Fruit fly (Drosophila melanogaster) whole organism, embryonic: Measurements from ENCODE around the gene Glys.

Source experiments
- Bgb ChIP-seq: fragments of 200-800 bp; sonication (Bioruptor generic); IDR thresholded peaks from 2 replicates; pipeline ENCODE4 v1.3.6; 2022; ENCODE audit warnings: missing biosample characterization, missing genetic modification characterization; ENCODE audit not compliant: partially characterized antibody
- CG12299 ChIP-seq: fragments of 200-800 bp; sonication (Bioruptor generic); optimal IDR thresholded peaks from 2 replicates; lab custom pipeline; 2018; ENCODE audit warnings: missing biosample characterization, mild to moderate bottlenecking, missing genetic modification characterization
- CG12744 ChIP-seq: fragments of 200-800 bp; sonication (Bioruptor generic); optimal IDR thresholded peaks from 2 replicates; lab custom pipeline; 2016; ENCODE audit warnings: missing biosample characterization, missing genetic modification characterization
- CG12769 ChIP-seq: fragments of 200-800 bp; sonication (Bioruptor generic); optimal IDR thresholded peaks from 2 replicates; lab custom pipeline; 2019; ENCODE audit warnings: missing biosample characterization, mild to moderate bottlenecking, missing genetic modification characterization, moderate library complexity
- CG13296 ChIP-seq: fragments of 200-800 bp; sonication (Bioruptor generic); optimal IDR thresholded peaks from 3 replicates; lab custom pipeline; 2018; ENCODE audit warnings: missing biosample characterization, mild to moderate bottlenecking, missing genetic modification characterization
- CG13424 ChIP-seq: fragments of 200-800 bp; sonication (Bioruptor generic); optimal IDR thresholded peaks from 2 replicates; lab custom pipeline; 2019; ENCODE audit warnings: missing biosample characterization, mild to moderate bottlenecking, missing genetic modification characterization, moderate library complexity
- CG13894 ChIP-seq: fragments of 200-800 bp; sonication (Bioruptor generic); optimal IDR thresholded peaks from 3 replicates; lab custom pipeline; 2018; ENCODE audit warnings: missing biosample characterization, mild to moderate bottlenecking, missing genetic modification characterization, moderate library complexity
- CG14441 ChIP-seq: fragments of 200-800 bp; sonication (Bioruptor generic); IDR thresholded peaks from 2 replicates; pipeline ENCODE4 v1.3.6; 2022; ENCODE audit warnings: missing biosample characterization, missing genetic modification characterization
- CG15011 ChIP-seq: fragments of 200-800 bp; sonication (Bioruptor generic); optimal IDR thresholded peaks from 3 replicates; lab custom pipeline; 2018; ENCODE audit warnings: missing biosample characterization, mild to moderate bottlenecking, missing genetic modification characterization
- CG15269 ChIP-seq: fragments of 200-800 bp; sonication (Bioruptor generic); optimal IDR thresholded peaks from 2 replicates; lab custom pipeline; 2018; ENCODE audit warnings: missing biosample characterization, mild to moderate bottlenecking, missing genetic modification characterization, moderate library complexity
- CG17328 ChIP-seq: fragments of 200-800 bp; sonication (Bioruptor generic); IDR thresholded peaks from 2 replicates; pipeline ENCODE4 v1.3.6; 2022; ENCODE audit warnings: missing biosample characterization, missing genetic modification characterization
- CG17568 ChIP-seq: fragments of 200-800 bp; sonication (Bioruptor generic); optimal IDR thresholded peaks from 2 replicates; lab custom pipeline; 2018; ENCODE audit warnings: missing biosample characterization, mild to moderate bottlenecking, missing genetic modification characterization, moderate library complexity
- CG17802 ChIP-seq: fragments of 200-800 bp; sonication (Bioruptor generic); optimal IDR thresholded peaks from 2 replicates; lab custom pipeline; 2018; ENCODE audit warnings: missing biosample characterization, mild to moderate bottlenecking, missing genetic modification characterization, moderate library complexity
- CG2120 ChIP-seq: fragments of 200-800 bp; sonication (Bioruptor generic); optimal IDR thresholded peaks from 3 replicates; lab custom pipeline; 2016; ENCODE audit warnings: missing biosample characterization, missing genetic modification characterization
- CG31388 ChIP-seq: fragments of 200-800 bp; sonication (Bioruptor generic); optimal IDR thresholded peaks from 2 replicates; lab custom pipeline; 2016; ENCODE audit warnings: missing biosample characterization, missing genetic modification characterization
- CG33213 ChIP-seq: fragments of 200-800 bp; sonication (Bioruptor generic); optimal IDR thresholded peaks from 3 replicates; lab custom pipeline; 2016; ENCODE audit warnings: missing biosample characterization, missing genetic modification characterization
- CG33557 ChIP-seq: fragments of 200-800 bp; sonication (Bioruptor generic); optimal IDR thresholded peaks from 2 replicates; lab custom pipeline; 2019; ENCODE audit warnings: missing biosample characterization, mild to moderate bottlenecking, missing genetic modification characterization, moderate library complexity
- CG34224 ChIP-seq: fragments of 200-800 bp; sonication (Bioruptor generic); IDR thresholded peaks from 3 replicates; pipeline ENCODE4 v1.3.6; 2022; ENCODE audit warnings: missing biosample characterization, missing genetic modification characterization; ENCODE audit not compliant: partially characterized antibody
- CG6765 ChIP-seq: fragments of 200-800 bp; sonication (Bioruptor generic); optimal IDR thresholded peaks from 3 replicates; lab custom pipeline; 2017; ENCODE audit warnings: missing biosample characterization, mild to moderate bottlenecking, missing genetic modification characterization
- CG7745 ChIP-seq: fragments of 200-800 bp; sonication (Bioruptor generic); optimal IDR thresholded peaks from 2 replicates; lab custom pipeline; 2018; ENCODE audit warnings: missing biosample characterization, mild to moderate bottlenecking, missing genetic modification characterization, moderate library complexity
- ERR ChIP-seq: fragments of 200-800 bp; sonication (Bioruptor generic); optimal IDR thresholded peaks from 2 replicates; lab custom pipeline; 2016; ENCODE audit warnings: missing biosample characterization, missing genetic modification characterization
- Elba2 ChIP-seq: fragments of 200-800 bp; sonication (Bioruptor generic); optimal IDR thresholded peaks from 3 replicates; lab custom pipeline; 2016; ENCODE audit warnings: missing biosample characterization, missing genetic modification characterization
- HHEX ChIP-seq: fragments of 200-800 bp; sonication (Bioruptor generic); optimal IDR thresholded peaks from 3 replicates; lab custom pipeline; 2017; ENCODE audit warnings: missing biosample characterization, mild to moderate bottlenecking, missing genetic modification characterization, missing genetic modification reagents
- HLH4C ChIP-seq: fragments of 200-800 bp; sonication (Bioruptor generic); IDR thresholded peaks from 3 replicates; pipeline ENCODE4 v1.3.6; 2022; ENCODE audit warnings: missing biosample characterization, missing genetic modification characterization; ENCODE audit not compliant: partially characterized antibody
- HLH54F ChIP-seq: fragments of 200-800 bp; sonication (Bioruptor generic); optimal IDR thresholded peaks from 3 replicates; lab custom pipeline; 2016; ENCODE audit warnings: missing biosample characterization, missing genetic modification characterization
- Lhr ChIP-seq: fragments of 200-800 bp; sonication (Bioruptor generic); optimal IDR thresholded peaks from 3 replicates; lab custom pipeline; 2017; ENCODE audit warnings: mild to moderate bottlenecking, missing biosample characterization, missing genetic modification reagents, missing genetic modification characterization
- Lpt ChIP-seq: fragments of >200 bp; optimal IDR thresholded peaks from 2 replicates; lab custom pipeline; 2018; ENCODE audit warnings: missing biosample characterization, missing genetic modification characterization
- Med ChIP-seq: fragments of 200-800 bp; sonication (Bioruptor generic); peaks from one replicate; lab custom pipeline; 2016; ENCODE audit warnings: missing biosample characterization, missing genetic modification characterization, mild to moderate bottlenecking, inconsistent platforms, moderate library complexity
- NFAT ChIP-seq: fragments of 200-800 bp; sonication (Bioruptor generic); IDR thresholded peaks from 2 replicates; pipeline ENCODE4 v1.3.6; 2022; ENCODE audit warnings: missing biosample characterization, missing genetic modification characterization
- amos ChIP-seq: fragments of 200-800 bp; sonication (Bioruptor generic); IDR thresholded peaks from 2 replicates; pipeline ENCODE4 v1.3.6; 2022; ENCODE audit warnings: missing biosample characterization, missing genetic modification characterization; ENCODE audit not compliant: partially characterized antibody
- bsh ChIP-seq, 2 experiments: fragments of 200-800 bp; sonication (Bioruptor generic); optimal IDR thresholded peaks; 2 replicates each; lab custom pipeline; 2017 to 2018; ENCODE audit warnings: mild to moderate bottlenecking in 2 of 2, missing biosample characterization in 2 of 2, missing genetic modification characterization in 2 of 2, moderate library complexity in 1 of 2
- ewg ChIP-seq: fragments of 200-800 bp; sonication (Bioruptor generic); optimal IDR thresholded peaks from 3 replicates; lab custom pipeline; 2017; ENCODE audit warnings: mild to moderate bottlenecking, missing biosample characterization, missing genetic modification reagents, missing genetic modification characterization
- ftz-f1 ChIP-seq: fragments of 200-800 bp; sonication (Bioruptor generic); optimal IDR thresholded peaks from 2 replicates; lab custom pipeline; 2016; ENCODE audit warnings: missing biosample characterization, missing genetic modification characterization
- gsb ChIP-seq: fragments of 200-800 bp; sonication (Bioruptor generic); IDR thresholded peaks from 2 replicates; pipeline ENCODE4 v1.3.6; 2022; ENCODE audit warnings: missing biosample characterization, missing genetic modification characterization
- hkb ChIP-seq, 2 experiments: fragments of 200-800 bp in 1 of 2; fragments of >200 bp in 1 of 2; sonication (Bioruptor generic) in 1 of 2; IDR thresholded peaks in 1 of 2; optimal IDR thresholded peaks in 1 of 2; 2 replicates each; pipeline versions ENCODE4 v1.3.6 to Lab custom; 2017 to 2022; ENCODE audit warnings: missing biosample characterization in 1 of 2, missing genetic modification characterization in 1 of 2
- kah ChIP-seq: fragments of 200-800 bp; sonication (Bioruptor generic); optimal IDR thresholded peaks from 2 replicates; lab custom pipeline; 2018; ENCODE audit warnings: missing biosample characterization, mild to moderate bottlenecking, missing genetic modification characterization
- ken ChIP-seq: fragments of 200-800 bp; sonication (Bioruptor generic); IDR thresholded peaks from 3 replicates; pipeline ENCODE4 v1.3.6; 2022; ENCODE audit warnings: missing biosample characterization, missing genetic modification characterization
- lola ChIP-seq, 3 experiments: fragments of >200 bp in 2 of 3; fragments of 200-800 bp in 1 of 3; sonication (Bioruptor generic) in 1 of 3; optimal IDR thresholded peaks; 2 replicates each; lab custom pipeline; 2017 to 2019; ENCODE audit warnings: missing biosample characterization in 3 of 3, missing genetic modification characterization in 3 of 3, mild to moderate bottlenecking in 1 of 3, moderate library complexity in 1 of 3
- luna ChIP-seq: fragments of 200-800 bp; sonication (Bioruptor generic); optimal IDR thresholded peaks from 2 replicates; lab custom pipeline; 2016; ENCODE audit warnings: missing biosample characterization, missing genetic modification characterization
- mam ChIP-seq: fragments of 200-800 bp; sonication (Bioruptor generic); optimal IDR thresholded peaks from 3 replicates; lab custom pipeline; 2016; ENCODE audit warnings: missing biosample characterization, missing genetic modification characterization
- mld ChIP-seq: fragments of 200-800 bp; sonication (Bioruptor generic); IDR thresholded peaks from 3 replicates; pipeline ENCODE4 v1.3.6; 2022; ENCODE audit warnings: missing biosample characterization, missing genetic modification characterization; ENCODE audit not compliant: partially characterized antibody
- pan ChIP-seq, 4 experiments: fragments of >200 bp in 3 of 4; fragments of 200-800 bp in 1 of 4; sonication (Bioruptor generic) in 1 of 4; optimal IDR thresholded peaks in 3 of 4; IDR thresholded peaks in 1 of 4; 2 replicates each; pipeline versions ENCODE4 v1.3.6 to Lab custom; 2017 to 2022; ENCODE audit warnings: missing biosample characterization in 2 of 4, missing genetic modification characterization in 2 of 4, mixed read lengths in 1 of 4
- pum ChIP-seq: fragments of 200-800 bp; sonication (Bioruptor generic); optimal IDR thresholded peaks from 2 replicates; lab custom pipeline; 2016; ENCODE audit warnings: missing biosample characterization, missing genetic modification characterization
- sisA ChIP-seq: fragments of 200-800 bp; sonication (Bioruptor generic); IDR thresholded peaks from 2 replicates; pipeline ENCODE4 v1.3.6; 2022; ENCODE audit warnings: missing biosample characterization, missing genetic modification characterization
- slbo ChIP-seq: fragments of 200-800 bp; sonication (Bioruptor generic); IDR thresholded peaks from 2 replicates; pipeline ENCODE4 v1.3.6; 2022; ENCODE audit warnings: missing biosample characterization, missing genetic modification characterization
- tap ChIP-seq: fragments of 200-800 bp; optimal IDR thresholded peaks from 3 replicates; lab custom pipeline; 2019; ENCODE audit warnings: missing biosample characterization, mild to moderate bottlenecking, missing genetic modification characterization, moderate library complexity

The Glys gene

dm6 chr3R:15196134-15197034 is 49.1 kb upstream of the Glys start, which contains the start of the genes Kpc1 and CG42542 (continued):
- TF ChIP-seq Bgb (GFP tag; lab: Robert Waterston, UW) (peak; percentile 84), hkb (optimal IDR thresholded peaks at IDR 0.05; lab: Kevin White, UChicago) (peak; percentile 35), hkb (GFP tag; IDR thresholded peaks at IDR 0.05; lab: Robert Waterston, UW) (0 out of 2 replicates have a peak, but pooled peaks have one; percentile 20), CG34224 (GFP tag; lab: Robert Waterston, UW) (peak; percentile 92; the same call in 2 of the 3 replicates), CG33213 (peak; percentile 54), CG33557 (peak; percentile 57), Elba2 (GFP tag; lab: Kevin White, UChicago) (no peak), amos (GFP tag; lab: Robert Waterston, UW) (peak; percentile 89), Lpt (no peak), mld (GFP tag; lab: Robert Waterston, UW) (peak; percentile 59; the same call in 1 of the 3 replicates), tap (tag; lab: Kevin White, UChicago) (no peak), Lhr (GFP tag; lab: Kevin White, UChicago) (peak; percentile 56), Med (peak; percentile 95), CG31388 (peak; percentile 37), kah (no peak), ERR (GFP tag; lab: Kevin White, UChicago) (peak; percentile 38), ewg (GFP tag; lab: Kevin White, UChicago) (peak; percentile 23), CG12769 (tag; lab: Kevin White, UChicago) (no peak), mam (GFP tag; lab: Kevin White, UChicago) (peak; percentile 71), HLH4C (GFP tag; lab: Robert Waterston, UW) (peak; percentile 86), HLH54F (GFP tag; lab: Kevin White, UChicago) (peak; percentile 83), CG15269 (tag; lab: Kevin White, UChicago) (peak; percentile 55), CG13894 (tag; lab: Kevin White, UChicago) (no peak), CG13424 (tag; lab: Kevin White, UChicago) (peak; percentile 74), CG14441 (peak; percentile 54; the same call in 1 of the 2 replicates), CG15011 (GFP tag; lab: Kevin White, UChicago) (peak; percentile 20), CG17328 (GFP tag; lab: Robert Waterston, UW) (peak; percentile 19; the same call in 1 of the 2 replicates), CG7745 (no peak), gsb (no peak), HHEX (peak; percentile 6), slbo (GFP tag; lab: Robert Waterston, UW) (peak; percentile 81), luna (GFP tag; lab: Kevin White, UChicago) (no peak), NFAT (GFP tag; lab: Robert Waterston, UW) (peak; percentile 87), CG13296 (GFP tag; lab: Kevin White, UChicago) (no peak), bsh (GFP tag; optimal IDR thresholded peaks at IDR 0.05; lab: Kevin White, UChicago) (peak in 1 of 2 experiments; percentile 60), ftz-f1 (peak; percentile 94), sisA (GFP tag; lab: Robert Waterston, UW) (peak; percentile 37; the same call in 1 of the 2 replicates), CG6765 (GFP tag; lab: Kevin White, UChicago) (peak; percentile 13), ken (GFP tag; lab: Robert Waterston, UW) (peak; percentile 67), pum (GFP tag; lab: Kevin White, UChicago) (peak; percentile 50), CG12744 (GFP tag; lab: Kevin White, UChicago) (peak; percentile 66), pan (optimal IDR thresholded peaks at IDR 0.05; lab: Kevin White, UChicago) (no peak), pan (GFP tag; optimal IDR thresholded peaks at IDR 0.05 in 1 of 2, IDR thresholded peaks at IDR 0.05 in 1 of 2) (peak in 1 of 2 experiments; percentile 65), CG17802 (tag; lab: Kevin White, UChicago) (peak; percentile 35), lola (GFP tag; optimal IDR thresholded peaks at IDR 0.05; lab: Kevin White, UChicago) (peak in 1 of 3 experiments; percentile 81), CG17568 (GFP tag; lab: Kevin White, UChicago) (no peak), CG12299 (tag; lab: Kevin White, UChicago) (no peak), CG2120 (peak; percentile 91)
